Fruit fly (Drosophila melanogaster) S2 (cell line): ENCODE results near the gene Ktl.

Experiments used
- CG8478 ChIP-seq: fragments of >200 bp; optimal IDR thresholded peaks from 2 replicates; lab custom pipeline; 2018
- CTCF ChIP-seq, 2 experiments: fragments of >200 bp; optimal IDR thresholded peaks; 2 replicates each; lab custom pipeline; 2018

DNA sequence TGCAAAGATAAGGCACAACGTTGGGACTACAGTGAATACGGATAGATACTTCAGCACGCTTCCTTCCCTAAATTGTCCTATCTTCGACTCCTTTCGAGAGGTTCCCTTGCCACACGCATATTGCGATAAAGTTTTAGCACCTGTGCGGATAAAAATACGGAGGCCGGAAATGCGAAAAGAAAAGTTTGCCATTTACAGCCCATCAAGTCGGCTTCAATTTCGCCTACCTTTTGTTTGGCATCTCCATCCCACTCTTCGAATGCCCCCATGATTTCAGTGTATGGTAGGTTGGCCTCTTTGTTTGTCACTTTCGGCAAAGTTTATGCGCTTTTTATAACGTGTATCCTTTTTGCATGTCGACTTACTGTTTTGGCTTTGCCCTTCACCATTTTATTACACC, 20.4 kb downstream of the Ktl start:
- TF ChIP-seq CTCF (optimal IDR thresholded peaks at IDR 0.05; lab: Kevin White, UChicago) (no peak), CG8478 (no peak)
